Worm (Caenorhabditis elegans) whole organism, L4 larva: Measurements from ENCODE around the gene gsto-2.

Source experiments
- F10B5.3 ChIP-seq: sonication (generic microtip); optimal IDR thresholded peaks from 2 replicates; lab custom pipeline; 2016; ENCODE audit warnings: mild to moderate bottlenecking, missing genetic modification characterization, missing compliant biosample characterization
- F44E2.7 ChIP-seq: fragments of 200-800 bp; sonication (Bioruptor generic); IDR thresholded peaks from 2 replicates; pipeline ENCODE4 v2.1.2; 2022; ENCODE audit warnings: missing genetic modification characterization, missing compliant biosample characterization
- T26A8.4 ChIP-seq: fragments of 200-800 bp; sonication (Bioruptor generic); IDR thresholded peaks from 2 replicates; pipeline ENCODE4 v1.3.6; 2022; ENCODE audit warnings: missing genetic modification characterization, missing compliant biosample characterization
- Y48G9A.11 ChIP-seq: fragments of 200-800 bp; sonication (Bioruptor generic); IDR thresholded peaks from 2 replicates; pipeline ENCODE4 v1.3.6; 2022; ENCODE audit warnings: missing genetic modification reagents, missing genetic modification characterization, missing compliant biosample characterization
- ZK337.2 ChIP-seq: fragments of 200-800 bp; sonication (Bioruptor generic); IDR thresholded peaks from 2 replicates; pipeline ENCODE4 v1.3.6; 2022; ENCODE audit warnings: missing genetic modification reagents, missing genetic modification characterization, missing compliant biosample characterization
- aha-1 ChIP-seq: fragments of 150-350 bp; peaks from one replicate; lab custom pipeline; 2014; ENCODE audit warnings: missing biosample characterization, missing genetic modification characterization
- aly-2 ChIP-seq: sonication (generic microtip); optimal IDR thresholded peaks from 2 replicates; lab custom pipeline; 2018; ENCODE audit warnings: missing biosample characterization, missing genetic modification characterization
- ceh-20 ChIP-seq: fragments of 200-800 bp; sonication (Bioruptor generic); IDR thresholded peaks from 2 replicates; pipeline ENCODE4 v1.3.6; 2022; ENCODE audit warnings: missing genetic modification reagents, missing genetic modification characterization, missing compliant biosample characterization
- ces-1 ChIP-seq: fragments of 150-350 bp; sonication (generic microtip); optimal IDR thresholded peaks from 4 replicates; lab custom pipeline; 2014; ENCODE audit warnings: missing biosample characterization, missing genetic modification reagents, missing genetic modification characterization
- ctbp-1 ChIP-seq: fragments of 200-800 bp; sonication (Bioruptor generic); IDR thresholded peaks from 2 replicates; pipeline ENCODE4 v1.3.6; 2022; ENCODE audit warnings: missing genetic modification reagents, missing genetic modification characterization, missing compliant biosample characterization
- daf-16 ChIP-seq, 3 experiments: sonication (generic microtip); optimal IDR thresholded peaks; 2 replicates each; lab custom pipeline; 2016 to 2017; ENCODE audit warnings: missing genetic modification characterization in 3 of 3, missing genetic modification reagents in 3 of 3, mild to moderate bottlenecking in 2 of 3, missing compliant biosample characterization in 2 of 3, missing biosample characterization in 1 of 3, moderate library complexity in 1 of 3
- daf-19 ChIP-seq: fragments of 200-800 bp; sonication (Bioruptor generic); conservative IDR thresholded peaks from 2 replicates; pipeline ENCODE4 v1.3.6; 2022; ENCODE audit warnings: missing genetic modification characterization, missing compliant biosample characterization
- dmd-9 ChIP-seq: fragments of 200-800 bp; sonication (Bioruptor generic); IDR thresholded peaks from 2 replicates; pipeline ENCODE4 v1.3.6; 2022; ENCODE audit warnings: missing genetic modification reagents, missing genetic modification characterization, missing compliant biosample characterization
- egl-27 ChIP-seq: sonication (generic microtip); optimal IDR thresholded peaks from 3 replicates; lab custom pipeline; 2017; ENCODE audit warnings: missing biosample characterization, missing genetic modification reagents, missing genetic modification characterization
- egl-43 ChIP-seq: fragments of 200-800 bp; sonication (Bioruptor generic); IDR thresholded peaks from 2 replicates; pipeline ENCODE4 v1.3.6; 2022; ENCODE audit warnings: missing genetic modification reagents, missing genetic modification characterization, missing compliant biosample characterization
- fkh-10 ChIP-seq: fragments of 150-350 bp; optimal IDR thresholded peaks from 2 replicates; lab custom pipeline; 2014; ENCODE audit warnings: missing biosample characterization, missing genetic modification reagents, missing genetic modification characterization
- fos-1 ChIP-seq: fragments of 150-350 bp; optimal IDR thresholded peaks from 2 replicates; lab custom pipeline; 2014; ENCODE audit warnings: missing biosample characterization, missing genetic modification characterization
- hif-1 ChIP-seq, 2 experiments: sonication (generic microtip); optimal IDR thresholded peaks; 2 replicates each; lab custom pipeline; 2016 to 2017; ENCODE audit warnings: missing compliant biosample characterization in 2 of 2, missing genetic modification characterization in 2 of 2, missing genetic modification reagents in 2 of 2, missing genotype in 2 of 2, mild to moderate bottlenecking in 1 of 2
- hlh-11 ChIP-seq: fragments of 200-800 bp; sonication (Bioruptor generic); optimal IDR thresholded peaks from 2 replicates; lab custom pipeline; 2018; ENCODE audit warnings: mild to moderate bottlenecking, missing genetic modification characterization, missing compliant biosample characterization
- hmg-1.1 ChIP-seq: fragments of 200-800 bp; sonication (Bioruptor generic); IDR thresholded peaks from 2 replicates; pipeline ENCODE4 v1.3.6; 2022; ENCODE audit warnings: missing genetic modification reagents, missing genetic modification characterization, missing compliant biosample characterization
- jun-1 ChIP-seq: fragments of 150-350 bp; optimal IDR thresholded peaks from 2 replicates; lab custom pipeline; 2014; ENCODE audit warnings: missing biosample characterization, missing genetic modification reagents, missing genetic modification characterization
- lin-1 ChIP-seq: fragments of 200-800 bp; sonication (Bioruptor generic); IDR thresholded peaks from 2 replicates; pipeline ENCODE4 v1.3.6; 2022; ENCODE audit warnings: missing genetic modification reagents, missing genetic modification characterization, missing compliant biosample characterization
- lin-13 ChIP-seq: fragments of 150-350 bp; optimal IDR thresholded peaks from 2 replicates; lab custom pipeline; 2014; ENCODE audit warnings: missing biosample characterization, missing genetic modification reagents, missing genetic modification characterization
- lir-3 ChIP-seq: sonication (generic microtip); optimal IDR thresholded peaks from 2 replicates; lab custom pipeline; 2016; ENCODE audit warnings: mild to moderate bottlenecking, missing genetic modification characterization, missing compliant biosample characterization
- madf-5 ChIP-seq, 2 experiments: fragments of 200-800 bp; sonication (Bioruptor generic); IDR thresholded peaks; 2 replicates each; pipeline ENCODE4 v1.3.6; 2022; ENCODE audit warnings: missing compliant biosample characterization in 2 of 2, missing genetic modification characterization in 2 of 2
- mdt-29 ChIP-seq: fragments of 200-800 bp; sonication (Bioruptor generic); IDR thresholded peaks from 2 replicates; pipeline ENCODE4 v1.3.6; 2022; ENCODE audit warnings: missing genetic modification reagents, missing genetic modification characterization, missing compliant biosample characterization
- nhr-6 ChIP-seq: fragments of 150-350 bp; optimal IDR thresholded peaks from 2 replicates; lab custom pipeline; 2014; ENCODE audit warnings: missing biosample characterization, missing genetic modification characterization
- php-3 ChIP-seq: fragments of 200-800 bp; sonication (Bioruptor generic); IDR thresholded peaks from 2 replicates; pipeline ENCODE4 v1.3.6; 2022; ENCODE audit warnings: missing genetic modification reagents, missing genetic modification characterization, missing compliant biosample characterization
- pqm-1 ChIP-seq: sonication (generic microtip); optimal IDR thresholded peaks from 2 replicates; lab custom pipeline; 2017; ENCODE audit warnings: missing biosample characterization, missing genetic modification characterization
- rbr-2 ChIP-seq: sonication (generic microtip); optimal IDR thresholded peaks from 2 replicates; lab custom pipeline; 2016; ENCODE audit warnings: missing genotype, missing genetic modification characterization, missing compliant biosample characterization
- sdz-12 ChIP-seq: fragments of 200-800 bp; sonication (Bioruptor generic); optimal IDR thresholded peaks from 2 replicates; lab custom pipeline; 2018; ENCODE audit warnings: mild to moderate bottlenecking, missing genetic modification characterization, missing compliant biosample characterization
- snpc-4 ChIP-seq: fragments of 150-350 bp; optimal IDR thresholded peaks from 2 replicates; lab custom pipeline; 2014; ENCODE audit warnings: missing biosample characterization, missing genetic modification characterization
- spr-3 ChIP-seq: fragments of 200-800 bp; sonication (Bioruptor generic); optimal IDR thresholded peaks from 2 replicates; lab custom pipeline; 2018; ENCODE audit warnings: mild to moderate bottlenecking, missing genetic modification characterization, missing compliant biosample characterization
- tag-97 ChIP-seq: fragments of 200-800 bp; sonication (Bioruptor generic); IDR thresholded peaks from 2 replicates; pipeline ENCODE4 v1.3.6; 2022; ENCODE audit warnings: missing genetic modification characterization, missing compliant biosample characterization
- unc-130 ChIP-seq: sonication (generic microtip); optimal IDR thresholded peaks from 2 replicates; lab custom pipeline; 2016; ENCODE audit warnings: missing genetic modification reagents, missing genetic modification characterization, missing compliant biosample characterization
- unc-62 ChIP-seq, 3 experiments: fragments of 150-350 bp in 1 of 3; sonication (generic microtip); optimal IDR thresholded peaks in 2 of 3; peaks in 1 of 3; 1 replicate in 1 of 3; 2 replicates in 2 of 3; lab custom pipeline; 2014 to 2017; ENCODE audit warnings: missing biosample characterization in 3 of 3, missing genetic modification characterization in 3 of 3, missing genetic modification reagents in 3 of 3, missing genotype in 1 of 3
- zip-11 ChIP-seq: fragments of 200-800 bp; sonication (Bioruptor generic); IDR thresholded peaks from 2 replicates; pipeline ENCODE4 v1.3.6; 2022; ENCODE audit warnings: missing genetic modification characterization, missing compliant biosample characterization

Gene gsto-2

ce11 chrIII:8588592-8589153 lies 34.1 kb downstream of the gsto-2 start, which contains the start of gene glr-1:
Gene glr-1, minus strand, starts transcription at chrIII:8588642.
- TF ChIP-seq fkh-10: peak; percentile 92
- no peak for TF ChIP-seq hlh-11 (tag; lab: Kevin White, UChicago)
- TF ChIP-seq ctbp-1 (GFP tag; lab: Robert Waterston, UW): 0 out of 2 replicates have a peak, but pooled peaks have one; percentile 25
- TF ChIP-seq F44E2.7 (GFP tag; lab: Robert Waterston, UW): no peak
- TF ChIP-seq php-3: no peak
- no peak for TF ChIP-seq unc-130 (GFP tag; lab: Kevin White, UChicago)
- peak; percentile 91 for TF ChIP-seq aha-1 (tag; lab: Kevin White, UChicago)
- TF ChIP-seq F10B5.3: no peak
- TF ChIP-seq hmg-1.1 (GFP tag; lab: Robert Waterston, UW): no peak

- no peak for TF ChIP-seq dmd-9
- TF ChIP-seq unc-62 (GFP tag; optimal IDR thresholded peaks at IDR 0.05 in 1 of 2; lab: Kevin White, UChicago): peak in 1 of 2 experiments; percentile 94
- no peak for TF ChIP-seq unc-62 (tag; optimal IDR thresholded peaks at IDR 0.05; lab: Kevin White, UChicago)
Measured at ce11 chrIII:8589195-8589594, 34.6 kb downstream of the gsto-2 start, which contains the start of gene fip-3. Gene fip-3, minus strand, starts transcription at chrIII:8589488.

ce11 chrIII:8590882-8591281 lies 36.3 kb downstream of the gsto-2 start, which contains the start of gene fipr-16:
Gene fipr-16, minus strand, starts transcription at chrIII:8590982.
- TF ChIP-seq ZK337.2 (no peak), spr-3 (GFP tag; lab: Kevin White, UChicago) (no peak), aly-2 (tag; lab: Kevin White, UChicago) (no peak), F10B5.3 (no peak), lir-3 (tag; lab: Kevin White, UChicago) (no peak), fos-1 (tag; lab: Kevin White, UChicago) (no peak), T26A8.4 (GFP tag; lab: Robert Waterston, UW) (no peak), sdz-12 (no peak), pqm-1 (tag; lab: Kevin White, UChicago) (no peak), egl-27 (tag; lab: Kevin White, UChicago) (no peak), rbr-2 (no peak), ceh-20 (no peak), hif-1 (tag; optimal IDR thresholded peaks at IDR 0.05; lab: Kevin White, UChicago) (no peak), nhr-6 (tag; lab: Kevin White, UChicago) (no peak), aha-1 (tag; lab: Kevin White, UChicago) (no peak)

- TF ChIP-seq madf-5 (GFP tag; IDR thresholded peaks at IDR 0.05; lab: Robert Waterston, UW) (no peak), daf-16 (GFP tag; optimal IDR thresholded peaks at IDR 0.05; lab: Kevin White, UChicago) (no peak), daf-16 (tag; optimal IDR thresholded peaks at IDR 0.05; lab: Kevin White, UChicago) (no peak), mdt-29 (no peak), ces-1 (GFP tag; lab: Kevin White, UChicago) (no peak), daf-19 (GFP tag; lab: Robert Waterston, UW) (no peak), jun-1 (tag; lab: Kevin White, UChicago) (no peak), Y48G9A.11 (GFP tag; lab: Robert Waterston, UW) (no peak), lin-1 (no peak), tag-97 (no peak), sdz-12 (no peak), T26A8.4 (GFP tag; lab: Robert Waterston, UW) (no peak), lin-13 (no peak), egl-43 (GFP tag; lab: Robert Waterston, UW) (no peak), rbr-2 (no peak), zip-11 (no peak), snpc-4 (no peak), fkh-10 (no peak)
Measured at ce11 chrIII:8593620-8594019, 39.0 kb downstream of the gsto-2 start, which contains the start of gene C06E1.7. Gene C06E1.7, minus strand, starts transcription at chrIII:8593720.
